Worm (Caenorhabditis elegans): ENCODE measurements around the gene him-6.

DNA sequence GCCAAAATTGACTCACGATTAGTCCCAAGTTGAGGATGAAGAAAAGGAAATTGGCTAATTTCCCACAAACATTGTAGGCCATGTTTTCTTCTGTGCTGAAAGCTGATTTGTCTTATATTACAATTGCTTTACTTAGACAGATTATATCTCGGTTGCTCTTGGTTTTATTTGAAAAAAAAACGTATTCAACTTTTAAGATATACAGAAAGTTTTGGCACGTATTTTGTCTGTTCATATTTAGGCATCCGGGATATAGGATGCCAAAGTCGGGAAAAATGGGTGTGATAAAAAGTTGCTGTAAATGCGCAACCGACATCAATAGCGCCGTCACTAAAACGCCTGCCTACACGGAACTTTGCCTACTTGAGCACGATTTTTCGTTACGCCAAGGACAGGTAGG is 29.6 kb downstream of the him-6 start, which contains the start of gene tsp-4:
- TF ChIP-seq daf-12 (tag; optimal IDR thresholded peaks at IDR 0.05) = no peak
- no peak for TF ChIP-seq mxl-3 (GFP tag; optimal IDR thresholded peaks at IDR 0.05)
- no peak for TF ChIP-seq jun-1 (tag; optimal IDR thresholded peaks at IDR 0.05)
- no peak for TF ChIP-seq ztf-7 (tag; optimal IDR thresholded peaks at IDR 0.05)
- TF ChIP-seq fkh-10 (GFP tag; optimal IDR thresholded peaks at IDR 0.05) = no peak
- no peak for TF ChIP-seq unc-130 (GFP tag; optimal IDR thresholded peaks at IDR 0.05)
- TF ChIP-seq pqm-1 (tag; optimal IDR thresholded peaks at IDR 0.05) = no peak
- no peak for TF ChIP-seq pha-4 (GFP tag; IDR thresholded peaks at IDR 0.05)
- TF ChIP-seq pha-4 (tag; optimal IDR thresholded peaks at IDR 0.05) = no peak

Data from whole organism, L4 larva.